ENCODE assay signal across 1 fruit fly cellular context in the genomic region with DNA sequence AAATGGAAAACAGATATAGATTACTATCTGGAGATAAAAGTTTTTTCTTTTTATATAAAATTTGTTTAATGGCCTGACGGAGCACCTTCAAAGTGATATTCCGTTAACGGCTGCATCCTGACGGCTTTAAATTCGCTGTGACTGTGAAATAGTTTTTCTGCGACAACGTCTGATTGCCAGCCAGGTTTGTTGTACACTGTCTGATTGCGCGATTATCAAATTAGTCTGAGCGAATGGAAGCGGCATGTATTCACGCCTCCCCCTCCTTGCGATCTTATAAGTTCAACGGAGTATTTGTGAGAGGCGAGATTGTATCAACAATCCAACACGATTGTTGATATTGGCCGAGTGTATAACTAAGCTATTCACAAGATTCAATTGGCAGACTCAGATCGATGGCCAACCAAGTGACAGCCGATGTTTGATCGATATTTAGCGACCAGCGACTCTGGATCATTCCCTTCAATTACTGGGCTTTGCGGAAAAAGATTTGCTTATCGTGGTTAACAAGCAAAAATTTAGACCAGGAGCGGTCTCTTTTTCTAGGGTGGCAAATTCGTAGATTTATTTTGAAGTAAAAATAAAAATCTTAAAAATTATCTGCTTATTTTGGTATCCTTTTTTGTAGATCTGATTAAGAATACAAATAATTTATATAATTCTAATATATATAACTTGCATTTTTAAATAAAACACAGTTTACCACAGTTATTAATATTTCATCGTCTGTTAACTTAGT.
TF ChIP-seq lines count a peak whose summit lies in the region.

No protein-coding gene starts in this region.

TF ChIP-seq in whole organism, embryonic, 481 proteins besides CTCF, POLR2A, EP300 and RAD21 (continued from another document):
- TF ChIP-seq CG32532 (GFP tag; IDR thresholded peaks at IDR 0.05; lab: Robert Waterston, UW) (peak; percentile 46; the same call in 1 of the 2 replicates), CG10321 (GFP tag; IDR thresholded peaks at IDR 0.05; lab: Robert Waterston, UW) (0 out of 2 replicates have a peak, but pooled peaks have one; percentile 22), mirr (GFP tag; optimal IDR thresholded peaks at IDR 0.05; lab: Kevin White, UChicago) (peak; percentile 37), CG3847 (GFP tag; IDR thresholded peaks at IDR 0.05; lab: Robert Waterston, UW) (0 out of 2 replicates have a peak, but pooled peaks have one; percentile 26), Rfx (GFP tag; IDR thresholded peaks at IDR 0.05; lab: Robert Waterston, UW) (peak; percentile 7; the same call in 1 of the 2 replicates), CG10543 (GFP tag; optimal IDR thresholded peaks at IDR 0.05; lab: Kevin White, UChicago) (peak; percentile 1), CG11695 (GFP tag; IDR thresholded peaks at IDR 0.05; lab: Robert Waterston, UW) (peak; percentile 42; the same call in 1 of the 3 replicates), CG1602 (GFP tag; optimal IDR thresholded peaks at IDR 0.05; lab: Kevin White, UChicago) (no peak), Med (GFP tag; lab: Kevin White, UChicago) (peak; percentile 73), schlank (tag; optimal IDR thresholded peaks at IDR 0.05; lab: Kevin White, UChicago) (peak; percentile 18), CG2678 (tag; optimal IDR thresholded peaks at IDR 0.05; lab: Kevin White, UChicago) (peak; percentile 29), CG12769 (tag; optimal IDR thresholded peaks at IDR 0.05; lab: Kevin White, UChicago) (peak; percentile 40)
